Fruit fly (Drosophila melanogaster) whole organism, prepupa: ENCODE results near the gene Acsx1L.

ENCODE experiments used
- Blimp-1 ChIP-seq: fragments of 200-800 bp; sonication (Bioruptor generic); optimal IDR thresholded peaks from 3 replicates; lab custom pipeline; 2017; ENCODE audit warnings: missing biosample characterization, missing genetic modification characterization, mild to moderate bottlenecking, moderate library complexity, missing genetic modification reagents
- CG10631 ChIP-seq: fragments of 200-800 bp; sonication (Bioruptor generic); optimal IDR thresholded peaks from 2 replicates; lab custom pipeline; 2016; ENCODE audit warnings: missing biosample characterization, missing genetic modification characterization
- CG10669 ChIP-seq: fragments of 200-800 bp; sonication (Bioruptor generic); optimal IDR thresholded peaks from 3 replicates; lab custom pipeline; 2018; ENCODE audit warnings: missing biosample characterization, mild to moderate bottlenecking, missing genetic modification characterization, moderate library complexity
- CG11294 ChIP-seq: fragments of 200-800 bp; sonication (Bioruptor generic); IDR thresholded peaks from 2 replicates; pipeline ENCODE4 v1.3.6; 2022; ENCODE audit warnings: missing biosample characterization, missing genetic modification characterization
- CG11762 ChIP-seq: fragments of 200-800 bp; sonication (Bioruptor generic); optimal IDR thresholded peaks from 3 replicates; lab custom pipeline; 2016; ENCODE audit warnings: missing biosample characterization, missing genetic modification characterization; ENCODE audit not compliant: insufficient read depth
- CG11902 ChIP-seq: fragments of 200-800 bp; sonication (Bioruptor generic); optimal IDR thresholded peaks from 3 replicates; lab custom pipeline; 2016; ENCODE audit warnings: missing biosample characterization, missing genetic modification characterization
- CG15336 ChIP-seq: fragments of 200-800 bp; sonication (Bioruptor generic); IDR thresholded peaks from 2 replicates; pipeline ENCODE4 v1.3.6; 2022; ENCODE audit warnings: missing biosample characterization, missing genetic modification characterization
- CG3032 ChIP-seq: fragments of 200-800 bp; optimal IDR thresholded peaks from 2 replicates; lab custom pipeline; 2019; ENCODE audit warnings: missing biosample characterization, mild to moderate bottlenecking, missing genetic modification characterization, moderate library complexity
- CG31627 ChIP-seq: fragments of 200-800 bp; sonication (Bioruptor generic); optimal IDR thresholded peaks from 3 replicates; lab custom pipeline; 2016; ENCODE audit warnings: missing biosample characterization, missing genetic modification characterization
- CG34406 ChIP-seq: fragments of 200-800 bp; sonication (Bioruptor generic); optimal IDR thresholded peaks from 3 replicates; lab custom pipeline; 2016; ENCODE audit warnings: missing biosample characterization, missing genetic modification characterization
- CG3919 ChIP-seq: fragments of 200-800 bp; sonication (Bioruptor generic); optimal IDR thresholded peaks from 3 replicates; lab custom pipeline; 2016; ENCODE audit warnings: missing biosample characterization, missing genetic modification characterization
- CG4318 ChIP-seq: fragments of 200-800 bp; sonication (Bioruptor generic); optimal IDR thresholded peaks from 3 replicates; lab custom pipeline; 2017; ENCODE audit warnings: missing biosample characterization, mild to moderate bottlenecking, missing genetic modification characterization
- CG6163 ChIP-seq: fragments of 200-800 bp; sonication (Bioruptor generic); IDR thresholded peaks from 3 replicates; pipeline ENCODE4 v1.3.6; 2022; ENCODE audit warnings: missing biosample characterization, missing genetic modification characterization
- CG6276 ChIP-seq: fragments of 200-800 bp; sonication (Bioruptor generic); optimal IDR thresholded peaks from 2 replicates; lab custom pipeline; 2017; ENCODE audit warnings: missing biosample characterization, mild to moderate bottlenecking, missing genetic modification characterization
- CG6808 ChIP-seq: fragments of 200-800 bp; sonication (Bioruptor generic); optimal IDR thresholded peaks from 3 replicates; lab custom pipeline; 2017; ENCODE audit warnings: missing biosample characterization, missing genetic modification characterization, mild to moderate bottlenecking, moderate library complexity, missing genetic modification reagents
- CG6854 ChIP-seq: fragments of 200-800 bp; sonication (Bioruptor generic); optimal IDR thresholded peaks from 2 replicates; lab custom pipeline; 2017; ENCODE audit warnings: missing biosample characterization, mild to moderate bottlenecking, missing genetic modification characterization
- CG7368 ChIP-seq: fragments of 200-800 bp; sonication (Bioruptor generic); optimal IDR thresholded peaks from 3 replicates; lab custom pipeline; 2016; ENCODE audit warnings: missing biosample characterization, missing genetic modification characterization
- CG8119 ChIP-seq: fragments of 200-800 bp; sonication (Bioruptor generic); IDR thresholded peaks from 3 replicates; pipeline ENCODE4 v1.3.6; 2022; ENCODE audit warnings: missing biosample characterization, missing genetic modification characterization
- CG8319 ChIP-seq: fragments of 200-800 bp; sonication (Bioruptor generic); optimal IDR thresholded peaks from 3 replicates; lab custom pipeline; 2016; ENCODE audit warnings: missing biosample characterization, missing genetic modification characterization
- CG8632 ChIP-seq: fragments of 200-800 bp; sonication (Bioruptor generic); optimal IDR thresholded peaks from 3 replicates; lab custom pipeline; 2016; ENCODE audit warnings: missing biosample characterization, missing genetic modification characterization
- CG9139 ChIP-seq: fragments of 200-800 bp; sonication (Bioruptor generic); optimal IDR thresholded peaks from 3 replicates; lab custom pipeline; 2017; ENCODE audit warnings: missing biosample characterization, mild to moderate bottlenecking, missing genetic modification characterization
- Eip75B ChIP-seq: fragments of 200-800 bp; sonication (Bioruptor generic); optimal IDR thresholded peaks from 3 replicates; lab custom pipeline; 2016; ENCODE audit warnings: missing biosample characterization, missing genetic modification characterization
- Eip78C ChIP-seq: fragments of 200-800 bp; sonication (Bioruptor generic); peaks from one replicate; lab custom pipeline; 2016; ENCODE audit warnings: missing biosample characterization, missing genetic modification characterization
- Eip93F ChIP-seq: fragments of 200-800 bp; sonication (Bioruptor generic); optimal IDR thresholded peaks from 2 replicates; lab custom pipeline; 2016; ENCODE audit warnings: missing biosample characterization, mild to moderate bottlenecking, missing genetic modification characterization
- Ets21C ChIP-seq: fragments of 200-800 bp; sonication (Bioruptor generic); optimal IDR thresholded peaks from 3 replicates; lab custom pipeline; 2016; ENCODE audit warnings: missing biosample characterization, missing genetic modification characterization
- Hr38 ChIP-seq: sonication (Bioruptor generic); optimal IDR thresholded peaks from 2 replicates; lab custom pipeline; 2016; ENCODE audit warnings: missing biosample characterization, missing genetic modification characterization
- Hr39 ChIP-seq: fragments of 200-800 bp; sonication (Bioruptor generic); optimal IDR thresholded peaks from 2 replicates; lab custom pipeline; 2016; ENCODE audit warnings: missing biosample characterization, missing genetic modification characterization
- Hr4 ChIP-seq: fragments of 200-800 bp; sonication (Bioruptor generic); optimal IDR thresholded peaks from 3 replicates; lab custom pipeline; 2016; ENCODE audit warnings: missing biosample characterization, missing genetic modification characterization
- Lpt ChIP-seq: fragments of 200-800 bp; sonication (Bioruptor generic); optimal IDR thresholded peaks from 3 replicates; lab custom pipeline; 2016; ENCODE audit warnings: missing biosample characterization, missing genetic modification characterization
- Met ChIP-seq: fragments of 200-800 bp; sonication (Bioruptor generic); optimal IDR thresholded peaks from 3 replicates; lab custom pipeline; 2016; ENCODE audit warnings: missing biosample characterization, missing genetic modification characterization
- OdsH ChIP-seq: fragments of 200-800 bp; sonication (Bioruptor generic); optimal IDR thresholded peaks from 3 replicates; lab custom pipeline; 2016; ENCODE audit warnings: missing biosample characterization, missing genetic modification characterization
- Smox ChIP-seq: fragments of 200-800 bp; sonication (Bioruptor generic); optimal IDR thresholded peaks from 3 replicates; lab custom pipeline; 2016; ENCODE audit warnings: missing biosample characterization, missing genetic modification characterization
- Sox102F ChIP-seq: fragments of 200-800 bp; sonication (Bioruptor generic); optimal IDR thresholded peaks from 2 replicates; lab custom pipeline; 2016; ENCODE audit warnings: missing biosample characterization, mild to moderate bottlenecking, missing genetic modification characterization
- Sox14 ChIP-seq: fragments of 200-800 bp; sonication (Bioruptor generic); optimal IDR thresholded peaks from 3 replicates; lab custom pipeline; 2016; ENCODE audit warnings: missing biosample characterization, missing genetic modification characterization
- Sox15 ChIP-seq: fragments of 200-800 bp; sonication (Bioruptor generic); optimal IDR thresholded peaks from 3 replicates; lab custom pipeline; 2016; ENCODE audit warnings: missing biosample characterization, missing genetic modification characterization
- achi ChIP-seq: fragments of 200-800 bp; sonication (Bioruptor generic); optimal IDR thresholded peaks from 3 replicates; lab custom pipeline; 2016; ENCODE audit warnings: missing biosample characterization, missing genetic modification characterization
- acj6 ChIP-seq: fragments of 200-800 bp; sonication (Bioruptor generic); optimal IDR thresholded peaks from 3 replicates; lab custom pipeline; 2016; ENCODE audit warnings: missing biosample characterization, missing genetic modification characterization
- cyc ChIP-seq: fragments of 200-800 bp; sonication (Bioruptor generic); optimal IDR thresholded peaks from 3 replicates; lab custom pipeline; 2016; ENCODE audit warnings: missing biosample characterization, missing genetic modification characterization
- dsx ChIP-seq: fragments of 200-800 bp; optimal IDR thresholded peaks from 3 replicates; lab custom pipeline; 2019; ENCODE audit warnings: missing biosample characterization, mild to moderate bottlenecking, missing genetic modification characterization, moderate library complexity; ENCODE audit not compliant: poor library complexity, severe bottlenecking
- eg ChIP-seq: fragments of 200-800 bp; sonication (Bioruptor generic); IDR thresholded peaks from 3 replicates; pipeline ENCODE4 v1.3.6; 2022; ENCODE audit warnings: missing biosample characterization, missing genetic modification characterization
- esn ChIP-seq: fragments of 200-800 bp; sonication (Bioruptor generic); optimal IDR thresholded peaks from 2 replicates; lab custom pipeline; 2016; ENCODE audit warnings: missing biosample characterization, mild to moderate bottlenecking, missing genetic modification characterization, moderate library complexity
- fd59A ChIP-seq: fragments of 200-800 bp; sonication (Bioruptor generic); optimal IDR thresholded peaks from 2 replicates; lab custom pipeline; 2017; ENCODE audit warnings: missing biosample characterization, mild to moderate bottlenecking, missing genetic modification characterization, missing genetic modification reagents
- fd85E ChIP-seq: fragments of 200-800 bp; sonication (Bioruptor generic); optimal IDR thresholded peaks from 3 replicates; lab custom pipeline; 2016; ENCODE audit warnings: missing biosample characterization, missing genetic modification characterization
- fkh ChIP-seq: fragments of 200-800 bp; sonication (Bioruptor generic); optimal IDR thresholded peaks from 3 replicates; lab custom pipeline; 2017; ENCODE audit warnings: missing biosample characterization, mild to moderate bottlenecking, missing genetic modification characterization, moderate library complexity
- net ChIP-seq: fragments of 200-800 bp; sonication (Bioruptor generic); optimal IDR thresholded peaks from 3 replicates; lab custom pipeline; 2016; ENCODE audit warnings: missing biosample characterization, missing genetic modification characterization
- salr ChIP-seq, 2 experiments: fragments of 200-800 bp; sonication (Bioruptor generic); optimal IDR thresholded peaks; 3 replicates each; lab custom pipeline; 2016 to 2018; ENCODE audit warnings: missing biosample characterization in 2 of 2, missing genetic modification characterization in 2 of 2, mild to moderate bottlenecking in 1 of 2
- spab ChIP-seq: fragments of 200-800 bp; sonication (Bioruptor generic); optimal IDR thresholded peaks from 2 replicates; lab custom pipeline; 2017; ENCODE audit warnings: missing biosample characterization, mild to moderate bottlenecking, missing genetic modification characterization, missing genetic modification reagents
- ss ChIP-seq, 2 experiments: fragments of 200-800 bp; sonication (Bioruptor generic); optimal IDR thresholded peaks; 2 replicates in 1 of 2; 3 replicates in 1 of 2; lab custom pipeline; 2017 to 2018; ENCODE audit warnings: mild to moderate bottlenecking in 2 of 2, missing biosample characterization in 2 of 2, missing genetic modification characterization in 2 of 2, moderate library complexity in 1 of 2
- svp ChIP-seq: fragments of 200-800 bp; sonication (Bioruptor generic); peaks from one replicate; lab custom pipeline; 2016; ENCODE audit warnings: missing biosample characterization, missing genetic modification characterization
- topi ChIP-seq: fragments of 200-800 bp; sonication (Bioruptor generic); optimal IDR thresholded peaks from 3 replicates; lab custom pipeline; 2016; ENCODE audit warnings: missing biosample characterization, missing genetic modification characterization
- vri ChIP-seq: fragments of 200-800 bp; sonication (Bioruptor generic); optimal IDR thresholded peaks from 3 replicates; lab custom pipeline; 2016; ENCODE audit warnings: missing biosample characterization, mild to moderate bottlenecking, missing genetic modification characterization

The Acsx1L gene

DNA sequence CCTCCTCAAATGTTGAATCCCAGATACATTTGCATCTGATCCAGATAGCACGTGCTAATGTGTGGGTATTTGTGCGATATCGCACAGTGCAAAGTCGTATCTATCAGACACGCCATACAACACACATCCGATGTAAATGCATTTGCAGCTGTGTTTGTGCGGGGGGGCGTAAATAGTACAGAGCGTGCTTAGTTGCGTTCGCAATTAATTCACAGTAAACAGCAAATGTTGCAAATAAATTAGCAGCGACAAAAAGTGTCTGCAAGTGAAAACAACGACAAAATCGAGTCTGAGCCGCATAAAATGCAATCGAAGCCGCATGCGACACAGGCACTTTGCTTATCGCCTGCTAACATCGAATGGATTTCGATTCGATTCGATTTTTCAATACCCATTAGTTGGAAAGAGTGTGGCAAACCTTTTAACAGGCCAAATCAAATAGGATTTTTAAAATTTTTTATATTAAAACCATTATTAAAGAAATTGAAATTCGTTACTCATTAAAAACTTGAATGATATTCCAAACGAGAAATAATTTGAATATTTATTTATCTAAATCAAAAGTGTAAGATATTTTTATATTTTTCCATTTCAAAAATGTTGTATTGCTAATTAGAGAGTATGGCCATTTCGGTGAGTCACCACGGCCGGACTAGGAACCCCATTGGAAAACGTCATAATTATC lies 34.9 kb upstream of the Acsx1L start:
- TF ChIP-seq Eip93F (GFP tag; lab: Kevin White, UChicago) (no peak), esn (GFP tag; lab: Kevin White, UChicago) (peak; percentile 4), CG8632 (GFP tag; lab: Kevin White, UChicago) (no peak), Met (GFP tag; lab: Kevin White, UChicago) (peak; percentile 15), CG6808 (GFP tag; lab: Kevin White, UChicago) (no peak), fd85E (GFP tag; lab: Kevin White, UChicago) (no peak), CG10631 (GFP tag; lab: Kevin White, UChicago) (peak; percentile 30), topi (no peak), achi (GFP tag; lab: Kevin White, UChicago) (peak; percentile 37), OdsH (GFP tag; lab: Kevin White, UChicago) (peak; percentile 49), CG6163 (GFP tag; lab: Robert Waterston, UW) (no peak; the same call in 2 of the 3 replicates), CG10669 (GFP tag; lab: Kevin White, UChicago) (no peak), Eip75B (GFP tag; lab: Kevin White, UChicago) (no peak), CG15336 (GFP tag; lab: Robert Waterston, UW) (peak; percentile 49; the same call in 1 of the 2 replicates), net (GFP tag; lab: Kevin White, UChicago) (peak; percentile 27), CG11762 (no peak), vri (no peak), acj6 (GFP tag; lab: Kevin White, UChicago) (peak; percentile 40), Sox14 (GFP tag; lab: Kevin White, UChicago) (no peak), Hr4 (peak; percentile 70), Ets21C (no peak), CG4318 (peak; percentile 56), CG6276 (GFP tag; lab: Kevin White, UChicago) (peak; percentile 30), Eip78C (GFP tag; lab: Kevin White, UChicago) (peak; percentile 69), fd59A (GFP tag; lab: Kevin White, UChicago) (no peak), svp (no peak), Blimp-1 (no peak), Smox (GFP tag; lab: Kevin White, UChicago) (no peak), Lpt (GFP tag; lab: Kevin White, UChicago) (no peak), CG11294 (no peak), cyc (GFP tag; lab: Kevin White, UChicago) (no peak), Hr39 (GFP tag; lab: Kevin White, UChicago) (no peak), CG7368 (no peak), eg (GFP tag; lab: Robert Waterston, UW) (no peak; the same call in 1 of the 3 replicates), Hr38 (GFP tag; lab: Kevin White, UChicago) (no peak), CG6854 (no peak), CG8319 (GFP tag; lab: Kevin White, UChicago) (no peak), Sox15 (no peak), salr (GFP tag; optimal IDR thresholded peaks at IDR 0.05; lab: Kevin White, UChicago) (peak in 1 of 2 experiments; percentile 68), dsx (GFP tag; lab: Kevin White, UChicago) (no peak), ss (GFP tag; optimal IDR thresholded peaks at IDR 0.05; lab: Kevin White, UChicago) (peak in 1 of 2 experiments; percentile 1), fkh (no peak), CG34406 (GFP tag; lab: Kevin White, UChicago) (no peak), Sox102F (GFP tag; lab: Kevin White, UChicago) (no peak), CG31627 (no peak), CG9139 (GFP tag; lab: Kevin White, UChicago) (no peak), CG3032 (tag; lab: Kevin White, UChicago) (peak; percentile 41), CG11902 (GFP tag; lab: Kevin White, UChicago) (no peak), spab (GFP tag; lab: Kevin White, UChicago) (peak; percentile 29), CG3919 (GFP tag; lab: Kevin White, UChicago) (no peak), CG8119 (GFP tag; lab: Robert Waterston, UW) (peak; percentile 58)
